Fruit fly (Drosophila melanogaster) whole organism, wandering third instar larva: ENCODE results near the gene tara.

Experiments used
- CG32264 ChIP-seq: fragments of 200-800 bp; sonication (Bioruptor generic); optimal IDR thresholded peaks from 2 replicates; lab custom pipeline; 2016; ENCODE audit warnings: missing biosample characterization, missing genetic modification characterization
- CG9705 ChIP-seq: fragments of 200-800 bp; sonication (Bioruptor generic); optimal IDR thresholded peaks from 2 replicates; lab custom pipeline; 2018; ENCODE audit warnings: missing biosample characterization, mild to moderate bottlenecking, missing genetic modification characterization
- Hr78 ChIP-seq: fragments of >200 bp; optimal IDR thresholded peaks from 2 replicates; lab custom pipeline; 2017; ENCODE audit warnings: missing biosample characterization, missing genetic modification characterization
- Jra ChIP-seq: sonication (Bioruptor generic); optimal IDR thresholded peaks from 2 replicates; lab custom pipeline; 2016; ENCODE audit warnings: missing biosample characterization, missing genetic modification characterization
- Mio ChIP-seq: sonication (Bioruptor generic); optimal IDR thresholded peaks from 2 replicates; lab custom pipeline; 2016; ENCODE audit warnings: missing biosample characterization, missing genetic modification characterization
- Myc ChIP-seq: fragments of >200 bp; optimal IDR thresholded peaks from 2 replicates; lab custom pipeline; 2017
- Sp1 ChIP-seq: fragments of 200-800 bp; sonication (Bioruptor generic); optimal IDR thresholded peaks from 3 replicates; lab custom pipeline; 2019; ENCODE audit warnings: missing biosample characterization, mild to moderate bottlenecking, missing genetic modification characterization, moderate library complexity
- Vsx2 ChIP-seq: fragments of 200-300, 225-300 bp; sonication (Bioruptor generic); optimal IDR thresholded peaks from 2 replicates; lab custom pipeline; 2018; ENCODE audit warnings: missing biosample characterization, missing genetic modification characterization; ENCODE audit not compliant: partially characterized antibody
- dsf ChIP-seq: sonication (Bioruptor generic); optimal IDR thresholded peaks from 2 replicates; lab custom pipeline; 2016; ENCODE audit warnings: missing biosample characterization, missing genetic modification characterization, borderline replicate concordance
- fru ChIP-seq: fragments of 200-800 bp; sonication (Bioruptor generic); optimal IDR thresholded peaks from 3 replicates; lab custom pipeline; 2016; ENCODE audit warnings: missing biosample characterization, mild to moderate bottlenecking, missing genetic modification characterization
- h ChIP-seq: fragments of 200-800 bp; sonication (Bioruptor generic); optimal IDR thresholded peaks from 3 replicates; lab custom pipeline; 2016; ENCODE audit warnings: missing biosample characterization, mild to moderate bottlenecking, missing genetic modification characterization
- jim ChIP-seq: fragments of 175-275, 200-325 bp; sonication (Bioruptor generic); optimal IDR thresholded peaks from 2 replicates; lab custom pipeline; 2016; ENCODE audit warnings: missing biosample characterization, mild to moderate bottlenecking, missing genetic modification characterization
- pan ChIP-seq: fragments of >200 bp; optimal IDR thresholded peaks from 2 replicates; lab custom pipeline; 2017
- psq ChIP-seq: fragments of 200-800 bp; sonication (Bioruptor generic); optimal IDR thresholded peaks from 3 replicates; lab custom pipeline; 2017; ENCODE audit warnings: missing biosample characterization, mild to moderate bottlenecking, missing genetic modification characterization, moderate library complexity

dm6 chr3R:16263522-16264305, 38.3 kb downstream of the tara start, which contains the start of the genes bor and asun:
- TF ChIP-seq Mio (GFP tag; lab: Kevin White, UChicago), result no peak
- TF ChIP-seq Jra, result no peak
- no peak for TF ChIP-seq CG32264 (GFP tag; lab: Kevin White, UChicago)
- peak; percentile 31 for TF ChIP-seq Myc (lab: Kevin White, UChicago)
- no peak for TF ChIP-seq psq (GFP tag; lab: Kevin White, UChicago)
- TF ChIP-seq h, result no peak
- TF ChIP-seq Hr78 (GFP tag; lab: Kevin White, UChicago), result no peak
- TF ChIP-seq fru (GFP tag; lab: Kevin White, UChicago), result no peak
- TF ChIP-seq dsf, result no peak
- no peak for TF ChIP-seq CG9705
- TF ChIP-seq Sp1 (GFP tag; lab: Kevin White, UChicago), result no peak
- TF ChIP-seq pan (lab: Kevin White, UChicago), result no peak
- TF ChIP-seq Vsx2, result no peak
- TF ChIP-seq jim (GFP tag; lab: Kevin White, UChicago), result no peak
